Fruit fly (Drosophila melanogaster): ENCODE data around the gene CG33644.

The CG33644 gene

DNA sequence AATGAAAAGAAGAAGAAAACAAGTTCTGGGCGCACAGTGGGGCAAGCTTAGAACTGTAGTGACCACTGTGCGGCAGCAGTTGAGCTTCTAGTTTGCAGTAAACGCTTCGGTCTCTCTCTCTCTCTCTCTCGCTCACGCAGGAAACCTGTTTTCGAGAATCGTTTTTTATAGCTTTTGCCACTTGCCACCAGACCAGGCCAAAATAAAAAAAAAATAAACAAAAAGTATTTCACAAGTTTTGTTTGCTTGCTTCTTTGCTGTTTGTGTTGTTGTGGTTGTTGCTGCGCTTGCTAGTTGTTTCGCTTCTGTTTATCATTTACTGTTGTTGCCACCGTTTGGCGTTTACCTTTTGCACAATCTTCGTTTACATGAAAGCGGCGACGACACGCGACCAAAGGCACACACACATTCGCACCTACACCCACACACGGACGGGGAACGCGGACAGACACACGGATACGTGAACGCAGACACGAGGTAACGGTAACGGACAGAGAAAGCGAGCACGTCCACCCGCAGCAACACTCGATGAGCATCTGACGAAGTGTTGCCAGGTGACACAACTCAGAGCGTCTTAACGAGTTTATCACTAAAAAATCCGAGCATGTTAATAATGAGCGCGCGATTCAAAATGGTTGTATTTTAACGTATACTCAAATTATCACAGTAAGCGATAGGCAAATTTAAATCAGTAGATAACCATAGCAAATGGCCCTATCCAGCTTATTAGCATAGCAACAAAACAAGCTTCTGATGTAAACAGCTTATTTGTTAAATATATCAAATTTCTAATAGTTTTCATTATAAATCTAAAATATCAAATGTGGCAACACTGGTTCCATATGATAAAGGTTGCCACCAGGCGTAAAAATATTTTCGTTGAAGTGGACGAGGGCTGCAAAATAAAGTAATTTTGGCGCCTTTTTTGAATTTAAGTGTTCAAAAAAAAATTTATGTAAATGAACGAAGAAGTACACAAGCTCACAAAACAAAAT lies 17.2 kb downstream of the CG33644 start, which contains the start of gene B4:
Gene B4, minus strand, starts transcription at position 543 of the 995 bp plus-strand sequence.
- TF ChIP-seq CG34367 (tag; optimal IDR thresholded peaks at IDR 0.05) (peak; percentile 44), rn (GFP tag; IDR thresholded peaks at IDR 0.05) (no peak), CG13204 (GFP tag; optimal IDR thresholded peaks at IDR 0.05) (peak; percentile 46), D1 (tag; optimal IDR thresholded peaks at IDR 0.05) (peak; percentile 74), EcR (GFP tag; optimal IDR thresholded peaks at IDR 0.05) (peak; percentile 38), CG32121 (GFP tag; IDR thresholded peaks at IDR 0.05) (peak; percentile 61), Pif1B (GFP tag; optimal IDR thresholded peaks at IDR 0.05) (no peak), CG8159 (tag; optimal IDR thresholded peaks at IDR 0.05) (peak; percentile 27), Snoo (tag; optimal IDR thresholded peaks at IDR 0.05) (peak; percentile 16), fd96Ca (GFP tag; IDR thresholded peaks at IDR 0.05) (no peak; the same call in 2 of the 3 replicates), CG14655 (GFP tag; optimal IDR thresholded peaks at IDR 0.05) (peak; percentile 59), gl (tag; optimal IDR thresholded peaks at IDR 0.05) (peak; percentile 72), CG10348 (GFP tag; IDR thresholded peaks at IDR 0.05) (no peak), CG4496 (GFP tag; IDR thresholded peaks at IDR 0.05) (peak; percentile 35), CG9948 (tag; optimal IDR thresholded peaks at IDR 0.05) (peak; percentile 20), CG12605 (GFP tag; IDR thresholded peaks at IDR 0.05) (peak; percentile 40; the same call in 1 of the 2 replicates), Pif1A (GFP tag; optimal IDR thresholded peaks at IDR 0.05) (peak; percentile 53), Ets98B (GFP tag; IDR thresholded peaks at IDR 0.05) (peak; percentile 64; the same call in 1 of the 2 replicates), CG17806 (tag; optimal IDR thresholded peaks at IDR 0.05) (peak; percentile 27), CG8301 (tag; optimal IDR thresholded peaks at IDR 0.05) (peak; percentile 43), CG15710 (tag; optimal IDR thresholded peaks at IDR 0.05) (peak; percentile 61)

DNA sequence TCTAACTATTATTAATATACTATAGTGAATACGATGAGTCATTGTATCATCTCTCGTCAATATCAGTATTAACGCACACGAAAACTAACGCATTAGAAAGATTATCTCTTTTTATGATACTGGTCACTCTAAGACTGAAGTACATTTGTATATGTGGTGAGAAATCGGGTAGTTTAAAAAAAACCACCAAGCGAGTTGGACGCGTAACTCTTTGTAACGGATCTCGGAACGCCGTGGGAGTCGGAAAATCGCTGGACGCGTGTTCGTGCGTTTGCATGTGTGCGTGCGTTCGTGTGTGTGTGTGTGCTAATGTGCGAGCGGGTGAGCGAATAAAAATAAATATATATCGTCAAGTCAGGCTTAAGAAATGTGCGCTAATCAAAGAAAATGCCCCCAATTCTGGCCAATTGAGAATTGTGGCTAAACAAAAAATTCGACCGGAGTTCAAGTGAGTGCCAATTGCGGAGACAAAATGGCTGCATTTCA lies 18.1 kb downstream of the CG33644 start, which contains the start of gene kuz:
Gene kuz, plus strand, starts transcription at position 167 of the 486 bp plus-strand sequence.
- peak; percentile 66 for TF ChIP-seq CG32121 (GFP tag; IDR thresholded peaks at IDR 0.05)
- TF ChIP-seq CG34367 (tag; optimal IDR thresholded peaks at IDR 0.05), result peak; percentile 19
- TF ChIP-seq CG8159 (tag; optimal IDR thresholded peaks at IDR 0.05), result peak; percentile 11
- peak; percentile 70 for TF ChIP-seq CG4496 (GFP tag; IDR thresholded peaks at IDR 0.05)
- no peak for TF ChIP-seq CG8301 (tag; optimal IDR thresholded peaks at IDR 0.05)
- TF ChIP-seq fd96Ca (GFP tag; IDR thresholded peaks at IDR 0.05), result no peak; the same call in 2 of the 3 replicates
- TF ChIP-seq EcR (GFP tag; optimal IDR thresholded peaks at IDR 0.05), result peak; percentile 56
- TF ChIP-seq Pif1B (GFP tag; optimal IDR thresholded peaks at IDR 0.05), result peak; percentile 54
- TF ChIP-seq Pif1A (GFP tag; optimal IDR thresholded peaks at IDR 0.05), result peak; percentile 48
- TF ChIP-seq CG15710 (tag; optimal IDR thresholded peaks at IDR 0.05), result peak; percentile 5
- TF ChIP-seq CG12605 (GFP tag; IDR thresholded peaks at IDR 0.05), result peak; percentile 63; the same call in 1 of the 2 replicates
- no peak; the same call in 1 of the 2 replicates for TF ChIP-seq rn (GFP tag; IDR thresholded peaks at IDR 0.05)
- TF ChIP-seq CG10348 (GFP tag; IDR thresholded peaks at IDR 0.05), result no peak
- TF ChIP-seq Snoo (tag; optimal IDR thresholded peaks at IDR 0.05), result no peak
- TF ChIP-seq D1 (tag; optimal IDR thresholded peaks at IDR 0.05), result no peak
- TF ChIP-seq gl (tag; optimal IDR thresholded peaks at IDR 0.05), result peak; percentile 4
- no peak for TF ChIP-seq CG9948 (tag; optimal IDR thresholded peaks at IDR 0.05)
- TF ChIP-seq CG13204 (GFP tag; optimal IDR thresholded peaks at IDR 0.05), result peak; percentile 1
- TF ChIP-seq CG14655 (GFP tag; optimal IDR thresholded peaks at IDR 0.05), result no peak
- no peak for TF ChIP-seq CG17806 (tag; optimal IDR thresholded peaks at IDR 0.05)
- TF ChIP-seq Ets98B (GFP tag; IDR thresholded peaks at IDR 0.05), result peak; percentile 70

DNA sequence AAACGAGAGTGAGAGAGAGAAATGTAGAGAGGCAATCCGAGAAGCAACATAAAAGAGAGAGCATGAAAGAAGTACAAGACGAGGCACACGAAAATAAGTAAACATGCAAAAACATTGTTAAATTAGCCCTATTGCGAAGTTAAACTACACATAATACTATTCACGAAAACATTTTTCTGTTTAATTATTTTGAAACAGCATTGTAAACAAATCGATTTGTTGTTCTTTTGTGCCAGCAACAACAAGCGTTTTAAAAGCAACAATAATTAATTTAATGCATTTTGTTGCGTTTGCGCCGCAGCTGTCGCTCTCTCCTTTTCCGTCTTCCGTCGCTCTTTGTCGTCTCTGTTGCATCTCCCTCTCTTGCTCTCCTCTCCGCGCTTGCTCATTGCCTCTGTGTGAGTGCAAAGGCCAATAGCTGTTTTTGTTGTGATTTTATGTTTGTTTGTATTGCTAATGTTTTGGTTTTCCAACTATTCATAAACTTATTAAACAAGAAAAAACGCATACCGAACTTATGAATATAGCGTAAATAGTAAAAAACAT lies 18.7 kb downstream of the CG33644 start:
- TF ChIP-seq Ets98B (GFP tag; IDR thresholded peaks at IDR 0.05) (peak; percentile 62; the same call in 1 of the 2 replicates), CG34367 (tag; optimal IDR thresholded peaks at IDR 0.05) (peak; percentile 30), D1 (tag; optimal IDR thresholded peaks at IDR 0.05) (no peak), CG13204 (GFP tag; optimal IDR thresholded peaks at IDR 0.05) (peak; percentile 67), CG12605 (GFP tag; IDR thresholded peaks at IDR 0.05) (no peak), gl (tag; optimal IDR thresholded peaks at IDR 0.05) (peak; percentile 79), CG32121 (GFP tag; IDR thresholded peaks at IDR 0.05) (no peak), CG8301 (tag; optimal IDR thresholded peaks at IDR 0.05) (peak; percentile 39), Snoo (tag; optimal IDR thresholded peaks at IDR 0.05) (peak; percentile 10), CG14655 (GFP tag; optimal IDR thresholded peaks at IDR 0.05) (peak; percentile 54), Pif1B (GFP tag; optimal IDR thresholded peaks at IDR 0.05) (peak; percentile 3), CG8159 (tag; optimal IDR thresholded peaks at IDR 0.05) (peak; percentile 17), CG4496 (GFP tag; IDR thresholded peaks at IDR 0.05) (peak; percentile 71; the same call in 2 of the 3 replicates)

DNA sequence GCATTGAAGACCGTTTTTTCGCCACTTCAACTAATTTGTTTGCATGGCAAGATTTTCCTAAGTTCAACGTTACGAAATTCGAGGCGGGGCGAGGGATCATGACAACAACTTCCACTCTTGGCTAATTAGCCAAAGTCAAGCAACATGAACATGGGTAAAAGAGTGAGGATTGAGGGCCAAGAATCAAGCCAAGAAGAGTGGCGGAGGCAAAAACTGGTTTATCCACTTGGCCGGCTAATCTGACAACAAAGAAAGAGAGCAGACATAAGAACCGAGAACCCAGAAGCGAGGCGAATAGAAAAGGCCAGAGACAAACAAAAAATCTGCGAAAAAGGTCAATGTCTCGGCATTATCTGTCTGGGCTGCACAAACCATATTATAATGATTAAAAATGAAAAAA lies 20.8 kb downstream of the CG33644 start:
- TF ChIP-seq EcR (GFP tag; optimal IDR thresholded peaks at IDR 0.05) (peak; percentile 82), CG8159 (tag; optimal IDR thresholded peaks at IDR 0.05) (no peak), CG12605 (GFP tag; IDR thresholded peaks at IDR 0.05) (no peak)

- TF ChIP-seq gl (tag; optimal IDR thresholded peaks at IDR 0.05), result peak; percentile 14
- no peak for TF ChIP-seq CG10348 (GFP tag; IDR thresholded peaks at IDR 0.05)
- no peak for TF ChIP-seq CG32121 (GFP tag; IDR thresholded peaks at IDR 0.05)
- peak; percentile 40 for TF ChIP-seq EcR (GFP tag; optimal IDR thresholded peaks at IDR 0.05)
- TF ChIP-seq rn (GFP tag; IDR thresholded peaks at IDR 0.05), result no peak
These were observed 22.8 kb downstream of the CG33644 start for dm6 chr2L:13554547-13555159.

Data from whole organism, pupa.